Fruit fly (Drosophila melanogaster): Measurements from ENCODE around the gene CG17597.

DNA sequence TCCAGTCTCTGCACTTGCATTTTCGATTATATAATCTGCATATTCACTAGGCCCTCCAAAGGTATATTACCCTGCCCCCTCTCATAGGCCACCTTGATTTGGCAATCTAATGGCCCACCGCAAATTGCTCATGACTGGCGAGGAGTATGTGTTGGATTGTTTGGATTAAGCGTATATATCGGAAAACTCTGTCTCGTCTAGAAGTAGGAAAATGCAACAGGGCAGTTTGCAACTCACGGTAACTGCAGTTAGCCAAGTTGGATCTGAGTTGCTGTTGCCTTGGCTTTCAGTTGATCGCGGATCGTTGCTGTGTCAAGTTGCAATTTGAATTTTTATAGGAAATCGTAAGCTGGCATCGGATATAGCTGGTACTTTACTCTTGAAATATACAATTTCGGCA lies 11.9 kb downstream of the CG17597 start, which contains the start of gene Ugt36F1:
- TF ChIP-seq rn (GFP tag; IDR thresholded peaks at IDR 0.05) (no peak), gl (tag; optimal IDR thresholded peaks at IDR 0.05) (no peak), EcR (GFP tag; optimal IDR thresholded peaks at IDR 0.05) (no peak), Snoo (tag; optimal IDR thresholded peaks at IDR 0.05) (no peak), D1 (tag; optimal IDR thresholded peaks at IDR 0.05) (no peak), fd96Ca (GFP tag; IDR thresholded peaks at IDR 0.05) (no peak), CG12605 (GFP tag; IDR thresholded peaks at IDR 0.05) (no peak), CG4496 (GFP tag; IDR thresholded peaks at IDR 0.05) (no peak), CG14655 (GFP tag; optimal IDR thresholded peaks at IDR 0.05) (no peak), CG9948 (tag; optimal IDR thresholded peaks at IDR 0.05) (no peak), CG13204 (GFP tag; optimal IDR thresholded peaks at IDR 0.05) (no peak), CG10348 (GFP tag; IDR thresholded peaks at IDR 0.05) (no peak), Pif1B (GFP tag; optimal IDR thresholded peaks at IDR 0.05) (no peak)
